Worm (Caenorhabditis elegans) whole organism, late embryonic: ENCODE data around the gene odr-3.

Experiments
- ama-1 ChIP-seq: fragments of 150-350 bp; optimal IDR thresholded peaks from 2 replicates; lab custom pipeline; 2014
- ceh-9 ChIP-seq: sonication (generic microtip); optimal IDR thresholded peaks from 2 replicates; lab custom pipeline; 2016; ENCODE audit warnings: mild to moderate bottlenecking, missing genetic modification characterization, inconsistent platforms, missing compliant biosample characterization
- fkh-10 ChIP-seq: fragments of 150-350 bp; optimal IDR thresholded peaks from 2 replicates; lab custom pipeline; 2014; ENCODE audit warnings: missing biosample characterization, missing genetic modification reagents, missing genetic modification characterization
- hlh-30 ChIP-seq: sonication (generic microtip); optimal IDR thresholded peaks from 2 replicates; lab custom pipeline; 2017; ENCODE audit warnings: antibody characterized with exemption, missing genetic modification characterization, missing compliant biosample characterization; ENCODE audit not compliant: insufficient read depth
- mec-3 ChIP-seq: sonication (generic microtip); optimal IDR thresholded peaks from 2 replicates; lab custom pipeline; 2016; ENCODE audit warnings: borderline replicate concordance, missing genetic modification characterization, missing compliant biosample characterization
- pag-3 ChIP-seq: sonication (generic microtip); optimal IDR thresholded peaks from 2 replicates; lab custom pipeline; 2016; ENCODE audit warnings: missing compliant biosample characterization, missing genetic modification characterization, borderline replicate concordance
- sox-2 ChIP-seq: fragments of 200-800 bp; sonication (Bioruptor generic); IDR thresholded peaks from 2 replicates; pipeline ENCODE4 v1.3.6; 2022; ENCODE audit warnings: missing genetic modification reagents, missing genetic modification characterization, missing compliant biosample characterization
- syd-9 ChIP-seq: sonication (generic microtip); optimal IDR thresholded peaks from 2 replicates; lab custom pipeline; 2016; ENCODE audit warnings: mild to moderate bottlenecking, missing genetic modification characterization, moderate library complexity, missing compliant biosample characterization

- no peak for TF ChIP-seq ceh-9 (tag; lab: Kevin White, UChicago)
- TF ChIP-seq pag-3 = no peak
- TF ChIP-seq mec-3 (tag; lab: Kevin White, UChicago) = no peak
- TF ChIP-seq sox-2 = no peak
- no peak for TF ChIP-seq syd-9 (tag; lab: Kevin White, UChicago)
- TF ChIP-seq fkh-10 = no peak
- TF ChIP-seq hlh-30 = no peak
- TF ChIP-seq ama-1 (lab: Kevin White, UChicago) = no peak
Observed at ce11 chrV:13207426-13207825, 41.9 kb downstream of the odr-3 start, which contains the start of gene F57B1.5.
